Fruit fly (Drosophila melanogaster): ENCODE measurements around the gene Ir62a.

Ir62a gene

dm6 chr3L:1489523-1489922, 41.5 kb downstream of the Ir62a start, which contains the start of gene stet (continued):
- no peak for TF ChIP-seq CG11398 (GFP tag; optimal IDR thresholded peaks at IDR 0.05)
- TF ChIP-seq H2.0 (GFP tag; IDR thresholded peaks at IDR 0.05): no peak
- TF ChIP-seq row (GFP tag; IDR thresholded peaks at IDR 0.05): peak; percentile 25; the same call in 1 of the 3 replicates
- TF ChIP-seq CG10462 (GFP tag; optimal IDR thresholded peaks at IDR 0.05): no peak
- no peak for TF ChIP-seq mam (GFP tag; optimal IDR thresholded peaks at IDR 0.05)
- TF ChIP-seq ci (GFP tag; IDR thresholded peaks at IDR 0.05): peak; percentile 43; the same call in 1 of the 3 replicates
- TF ChIP-seq CG32772 (GFP tag; IDR thresholded peaks at IDR 0.05): no peak
- no peak for TF ChIP-seq CG4282 (GFP tag; optimal IDR thresholded peaks at IDR 0.05)
- TF ChIP-seq ken (GFP tag; IDR thresholded peaks at IDR 0.05): no peak
- no peak for TF ChIP-seq Stat92E (GFP tag; optimal IDR thresholded peaks at IDR 0.05)
- TF ChIP-seq lmd (GFP tag; IDR thresholded peaks at IDR 0.05): no peak
- no peak for TF ChIP-seq kay (GFP tag; optimal IDR thresholded peaks at IDR 0.05)
- TF ChIP-seq CG12155 (GFP tag; optimal IDR thresholded peaks at IDR 0.05): no peak
- TF ChIP-seq YL-1 (GFP tag; optimal IDR thresholded peaks at IDR 0.05): no peak
- no peak for TF ChIP-seq CG30431 (GFP tag; optimal IDR thresholded peaks at IDR 0.05)
- no peak for TF ChIP-seq CG5245 (GFP tag; optimal IDR thresholded peaks at IDR 0.05)
- TF ChIP-seq Fer1 (GFP tag; optimal IDR thresholded peaks at IDR 0.05): peak; percentile 27
- TF ChIP-seq ato (GFP tag; IDR thresholded peaks at IDR 0.05; ENCODE audit: partially characterized antibody): no peak
- TF ChIP-seq CG17359 (tag; optimal IDR thresholded peaks at IDR 0.05): no peak
- TF ChIP-seq CG15073 (GFP tag; optimal IDR thresholded peaks at IDR 0.05): no peak
- TF ChIP-seq CG4820 (GFP tag; optimal IDR thresholded peaks at IDR 0.05): no peak
- TF ChIP-seq CTCF (GFP tag; optimal IDR thresholded peaks at IDR 0.05): no peak
- TF ChIP-seq fd3F (GFP tag; optimal IDR thresholded peaks at IDR 0.05): no peak
- TF ChIP-seq fd102C (GFP tag; optimal IDR thresholded peaks at IDR 0.05): no peak
- TF ChIP-seq Awh (GFP tag; IDR thresholded peaks at IDR 0.05): peak; percentile 17; the same call in 1 of the 2 replicates
- no peak for TF ChIP-seq CG17612 (GFP tag; IDR thresholded peaks at IDR 0.05)
- TF ChIP-seq CG5953 (GFP tag; IDR thresholded peaks at IDR 0.05): no peak
- no peak for TF ChIP-seq CG17186 (GFP tag; optimal IDR thresholded peaks at IDR 0.05)
- TF ChIP-seq CG17802 (tag; optimal IDR thresholded peaks at IDR 0.05): no peak
- no peak for TF ChIP-seq Xbp1 (GFP tag; optimal IDR thresholded peaks at IDR 0.05)
- peak; percentile 33 for TF ChIP-seq CG15514 (GFP tag; optimal IDR thresholded peaks at IDR 0.05)
- TF ChIP-seq CG3995 (GFP tag; optimal IDR thresholded peaks at IDR 0.05): no peak
- TF ChIP-seq Trl (optimal IDR thresholded peaks at IDR 0.05): peak; percentile 35 to 46
- no peak for TF ChIP-seq Trl (GFP tag; optimal IDR thresholded peaks at IDR 0.05)
- TF ChIP-seq CG12104 (GFP tag; optimal IDR thresholded peaks at IDR 0.05): no peak
- TF ChIP-seq Rfx (GFP tag; IDR thresholded peaks at IDR 0.05): peak; percentile 21; the same call in 1 of the 2 replicates
- no peak for TF ChIP-seq Deaf1 (tag; optimal IDR thresholded peaks at IDR 0.05)
- no peak for TF ChIP-seq sna (GFP tag; IDR thresholded peaks at IDR 0.05; ENCODE audit: partially characterized antibody)
- peak; percentile 20; the same call in 1 of the 2 replicates for TF ChIP-seq amos (GFP tag; IDR thresholded peaks at IDR 0.05; ENCODE audit: partially characterized antibody)
- no peak for TF ChIP-seq dm (GFP tag; optimal IDR thresholded peaks at IDR 0.05)
- TF ChIP-seq CG15696 (tag; optimal IDR thresholded peaks at IDR 0.05): no peak
- TF ChIP-seq CG1603 (tag; optimal IDR thresholded peaks at IDR 0.05): no peak
- TF ChIP-seq Neu2 (GFP tag; optimal IDR thresholded peaks at IDR 0.05; ENCODE audit: borderline replicate concordance): no peak
- 0 out of 2 replicates have a peak, but pooled peaks have one; percentile 7 for TF ChIP-seq Bgb (GFP tag; IDR thresholded peaks at IDR 0.05; ENCODE audit: partially characterized antibody)
- peak; percentile 20 for TF ChIP-seq Hey (tag; optimal IDR thresholded peaks at IDR 0.05)
- no peak for TF ChIP-seq lbe (GFP tag; optimal IDR thresholded peaks at IDR 0.05)
- no peak for TF ChIP-seq CG12299 (tag; optimal IDR thresholded peaks at IDR 0.05)
- peak; percentile 94 for TF ChIP-seq crol (GFP tag; IDR thresholded peaks at IDR 0.05)
- no peak for TF ChIP-seq scrt (GFP tag; optimal IDR thresholded peaks at IDR 0.05)
- TF ChIP-seq cas (GFP tag; IDR thresholded peaks at IDR 0.05): no peak
